Worm (Caenorhabditis elegans) whole organism, early embryonic: ENCODE data around the gene M03A1.3.

Source experiments
- B0310.2 ChIP-seq: sonication (generic microtip); optimal IDR thresholded peaks from 2 replicates; lab custom pipeline; 2016; ENCODE audit warnings: mild to moderate bottlenecking, missing genetic modification characterization, missing compliant biosample characterization
- F13C5.2 ChIP-seq: sonication (generic microtip); optimal IDR thresholded peaks from 2 replicates; lab custom pipeline; 2017; ENCODE audit warnings: mild to moderate bottlenecking, missing genetic modification characterization, inconsistent platforms, missing compliant biosample characterization
- aly-1 ChIP-seq: sonication (generic microtip); optimal IDR thresholded peaks from 2 replicates; lab custom pipeline; 2016; ENCODE audit warnings: missing genetic modification characterization, missing compliant biosample characterization
- ama-1 ChIP-seq: fragments of 150-350 bp; optimal IDR thresholded peaks from 2 replicates; lab custom pipeline; 2014
- ceh-13 ChIP-seq: fragments of 200-800 bp; sonication (Bioruptor generic); optimal IDR thresholded peaks from 2 replicates; lab custom pipeline; 2018; ENCODE audit warnings: mild to moderate bottlenecking, missing genetic modification characterization, missing compliant biosample characterization
- ceh-36 ChIP-seq: sonication (generic microtip); optimal IDR thresholded peaks from 2 replicates; lab custom pipeline; 2016; ENCODE audit warnings: missing genetic modification characterization, inconsistent platforms, missing compliant biosample characterization
- ets-7 ChIP-seq: sonication (generic microtip); optimal IDR thresholded peaks from 2 replicates; lab custom pipeline; 2016; ENCODE audit warnings: missing genotype, missing genetic modification characterization, missing compliant biosample characterization
- flt-1 ChIP-seq: fragments of 200-800 bp; sonication (Bioruptor generic); IDR thresholded peaks from 2 replicates; pipeline ENCODE4 v1.3.6; 2022; ENCODE audit warnings: missing genetic modification characterization, missing compliant biosample characterization
- hmbx-1 ChIP-seq: sonication (generic microtip); optimal IDR thresholded peaks from 2 replicates; lab custom pipeline; 2016; ENCODE audit warnings: mild to moderate bottlenecking, missing genetic modification characterization, missing compliant biosample characterization
- hmg-4 ChIP-seq: fragments of 200-800 bp; sonication (Bioruptor generic); optimal IDR thresholded peaks from 2 replicates; lab custom pipeline; 2018; ENCODE audit warnings: mild to moderate bottlenecking, missing genetic modification characterization, missing compliant biosample characterization
- hnd-1 ChIP-seq: sonication (generic microtip); optimal IDR thresholded peaks from 2 replicates; lab custom pipeline; 2016; ENCODE audit warnings: missing genetic modification characterization, missing compliant biosample characterization
- pes-1 ChIP-seq: fragments of 200-800 bp; sonication (Bioruptor generic); IDR thresholded peaks from 2 replicates; pipeline ENCODE4 v1.3.6; 2022; ENCODE audit warnings: missing genetic modification reagents, missing genetic modification characterization, missing compliant biosample characterization
- scrt-1 ChIP-seq: fragments of 200-800 bp; sonication (Bioruptor generic); IDR thresholded peaks from 2 replicates; pipeline ENCODE4 v1.3.6; 2022; ENCODE audit warnings: missing genetic modification characterization, missing compliant biosample characterization
- sea-1 ChIP-seq: fragments of 200-800 bp; sonication (Bioruptor generic); conservative IDR thresholded peaks from 2 replicates; pipeline ENCODE4 v1.3.6; 2022; ENCODE audit warnings: missing genetic modification characterization, missing compliant biosample characterization
- tbx-11 ChIP-seq: fragments of 200-800 bp; sonication (Bioruptor generic); IDR thresholded peaks from 2 replicates; pipeline ENCODE4 v1.3.6; 2022; ENCODE audit warnings: missing genetic modification characterization, missing compliant biosample characterization
- tbx-37 ChIP-seq: fragments of 200-800 bp; sonication (Bioruptor generic); conservative IDR thresholded peaks from 2 replicates; pipeline ENCODE4 v1.3.6; 2022; ENCODE audit warnings: missing genetic modification reagents, missing genetic modification characterization, missing compliant biosample characterization
- tra-4 ChIP-seq: sonication (generic microtip); optimal IDR thresholded peaks from 2 replicates; lab custom pipeline; 2017; ENCODE audit warnings: missing genetic modification characterization, missing compliant biosample characterization

The M03A1.3 gene

DNA sequence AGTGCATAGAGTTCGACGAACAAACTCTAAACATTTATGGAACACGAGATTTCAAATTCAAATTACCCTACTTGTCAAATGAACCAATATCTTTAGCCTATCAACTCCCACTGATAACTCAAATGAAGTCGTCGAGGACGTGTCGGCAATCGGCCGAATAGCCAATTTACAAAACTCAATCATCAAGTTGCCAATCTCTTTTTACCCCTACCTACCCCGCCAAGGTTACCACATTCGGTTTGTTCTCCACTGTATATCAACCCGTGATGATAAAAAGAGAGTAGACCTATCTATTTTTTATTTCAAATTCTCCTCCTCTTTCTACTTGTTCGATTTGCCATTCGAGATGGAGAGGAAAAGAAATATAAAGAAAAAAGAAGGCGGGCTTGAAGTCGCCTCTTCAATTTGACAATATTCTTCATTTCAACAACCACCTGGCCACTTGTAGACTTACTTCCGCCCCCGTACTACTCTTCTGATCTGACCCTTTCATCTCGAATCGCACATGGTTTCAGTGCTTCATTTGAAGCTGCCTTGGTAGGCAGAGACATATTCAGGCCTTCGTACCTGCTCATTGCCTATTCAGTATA is 7.5 kb upstream of the M03A1.3 start:
- TF ChIP-seq aly-1 (tag; lab: Kevin White, UChicago), result no peak
- no peak for TF ChIP-seq B0310.2 (tag; lab: Kevin White, UChicago)
- no peak for TF ChIP-seq sea-1
- TF ChIP-seq hmbx-1 (tag; lab: Kevin White, UChicago), result no peak
- TF ChIP-seq ceh-36 (tag; lab: Kevin White, UChicago), result no peak
- TF ChIP-seq pes-1 (GFP tag; lab: Robert Waterston, UW), result no peak

- TF ChIP-seq B0310.2 (tag; lab: Kevin White, UChicago), result no peak
- no peak for TF ChIP-seq ama-1 (lab: Kevin White, UChicago)
- TF ChIP-seq ets-7 (tag; lab: Kevin White, UChicago), result no peak
- TF ChIP-seq F13C5.2 (tag; lab: Kevin White, UChicago), result no peak
- no peak for TF ChIP-seq hmbx-1 (tag; lab: Kevin White, UChicago)
- no peak for TF ChIP-seq flt-1 (GFP tag; lab: Robert Waterston, UW)
- no peak for TF ChIP-seq tbx-11
- TF ChIP-seq hmg-4 (GFP tag; lab: Kevin White, UChicago), result no peak
- no peak for TF ChIP-seq tbx-37
- TF ChIP-seq aly-1 (tag; lab: Kevin White, UChicago), result no peak
- TF ChIP-seq scrt-1 (GFP tag; lab: Robert Waterston, UW), result no peak
- TF ChIP-seq ceh-36 (tag; lab: Kevin White, UChicago), result no peak
- TF ChIP-seq sea-1, result no peak
- TF ChIP-seq tra-4 (tag; lab: Kevin White, UChicago), result no peak
- no peak for TF ChIP-seq ceh-13 (GFP tag; lab: Kevin White, UChicago)
- no peak for TF ChIP-seq pes-1 (GFP tag; lab: Robert Waterston, UW)
Measured at ce11 chrII:4550783-4551182, 6.8 kb upstream of the M03A1.3 start, which contains the start of gene K07E1.1. Gene K07E1.1, plus strand, starts transcription at chrII:4551083.

DNA sequence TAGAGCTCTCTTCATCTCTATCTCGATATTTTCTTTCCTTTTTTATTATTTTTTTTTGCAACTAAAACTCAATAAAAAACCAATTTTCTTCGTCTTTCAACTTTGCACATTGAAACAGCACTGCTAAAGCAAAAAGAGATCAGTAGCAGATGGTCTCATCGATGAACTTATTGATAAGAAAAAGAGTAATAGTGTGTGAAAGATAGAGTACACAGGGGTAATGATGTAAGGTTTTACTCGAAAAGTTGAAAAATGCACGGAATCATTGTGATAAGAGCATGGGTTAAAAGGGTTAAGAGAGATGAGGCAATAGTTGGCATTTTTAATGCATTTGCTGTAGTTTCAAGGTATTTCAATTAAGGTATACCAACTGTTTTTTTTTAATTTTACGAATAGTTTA is 5.5 kb upstream of the M03A1.3 start:
- TF ChIP-seq ceh-13 (GFP tag; lab: Kevin White, UChicago) (no peak), tbx-11 (no peak), ama-1 (lab: Kevin White, UChicago) (no peak)

DNA sequence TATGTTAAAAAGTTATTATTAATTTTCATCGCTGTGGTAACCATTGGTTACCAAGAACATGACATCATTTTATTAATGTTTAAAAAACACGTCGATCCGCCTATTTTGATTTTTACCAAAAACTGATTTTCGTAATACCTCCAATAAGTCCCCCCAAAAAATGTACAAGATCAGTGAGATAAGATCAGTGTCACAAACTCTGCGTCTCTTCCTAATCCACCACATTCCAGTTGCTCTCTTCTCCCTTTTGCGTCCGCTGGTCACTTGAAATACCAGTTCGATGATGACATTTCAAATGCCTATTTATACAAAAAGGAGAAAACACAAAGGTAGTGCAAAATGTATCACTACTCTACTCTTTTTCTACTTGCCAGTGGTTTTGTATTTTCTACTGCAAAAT is 2.5 kb downstream of the M03A1.3 start, which contains the start of gene M03A1.8:
M03A1.8 (plus strand) TSS at position 269 of the 400 bp plus-strand sequence.
- no peak for TF ChIP-seq aly-1 (tag; lab: Kevin White, UChicago)
- no peak for TF ChIP-seq F13C5.2 (tag; lab: Kevin White, UChicago)
- TF ChIP-seq hmbx-1 (tag; lab: Kevin White, UChicago), result no peak
- no peak for TF ChIP-seq hmg-4 (GFP tag; lab: Kevin White, UChicago)

ce11 chrII:4562503-4563000 is 5.0 kb downstream of the M03A1.3 start, which contains the start of gene dao-2:
Gene dao-2, plus strand, starts transcription at chrII:4562950.
- TF ChIP-seq ceh-13 (GFP tag; lab: Kevin White, UChicago) (no peak), aly-1 (tag; lab: Kevin White, UChicago) (no peak), hmbx-1 (tag; lab: Kevin White, UChicago) (no peak), hmg-4 (GFP tag; lab: Kevin White, UChicago) (no peak), sea-1 (no peak), tbx-11 (no peak), ama-1 (lab: Kevin White, UChicago) (no peak)

ce11 chrII:4565205-4565604 is 7.6 kb downstream of the M03A1.3 start:
- no peak for TF ChIP-seq ama-1 (lab: Kevin White, UChicago)
- no peak for TF ChIP-seq sea-1
- no peak for TF ChIP-seq hnd-1
- no peak for TF ChIP-seq B0310.2 (tag; lab: Kevin White, UChicago)
- TF ChIP-seq ceh-36 (tag; lab: Kevin White, UChicago), result no peak
- no peak for TF ChIP-seq hmg-4 (GFP tag; lab: Kevin White, UChicago)
- TF ChIP-seq ceh-13 (GFP tag; lab: Kevin White, UChicago), result no peak
- TF ChIP-seq ets-7 (tag; lab: Kevin White, UChicago), result no peak
- no peak for TF ChIP-seq tbx-37
- no peak for TF ChIP-seq aly-1 (tag; lab: Kevin White, UChicago)
- no peak for TF ChIP-seq tbx-11

DNA sequence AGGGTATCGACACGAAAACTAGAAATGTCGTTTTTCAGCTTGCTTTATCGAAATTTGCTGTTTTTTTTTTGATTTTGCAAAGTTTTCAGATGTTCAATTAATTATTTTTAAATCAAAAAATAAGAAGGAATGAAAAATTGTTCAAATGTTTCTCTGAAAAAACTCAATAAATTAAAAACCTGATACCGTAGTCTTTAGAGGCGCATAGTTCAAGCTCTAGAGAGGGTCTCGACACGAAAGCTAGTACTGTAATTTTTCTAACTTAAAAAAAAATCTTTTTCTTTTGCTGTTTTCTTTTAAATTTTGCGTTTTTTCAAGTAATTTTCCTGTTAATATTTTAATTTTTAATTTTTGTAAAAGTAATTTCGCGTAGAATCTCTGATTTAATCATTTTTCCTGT is 8.7 kb downstream of the M03A1.3 start:
- TF ChIP-seq tra-4 (tag; lab: Kevin White, UChicago) (no peak), tbx-37 (no peak), hmbx-1 (tag; lab: Kevin White, UChicago) (no peak), hnd-1 (no peak), B0310.2 (tag; lab: Kevin White, UChicago) (no peak), scrt-1 (GFP tag; lab: Robert Waterston, UW) (no peak), sea-1 (no peak), ama-1 (lab: Kevin White, UChicago) (no peak), aly-1 (tag; lab: Kevin White, UChicago) (no peak), hmg-4 (GFP tag; lab: Kevin White, UChicago) (no peak), flt-1 (GFP tag; lab: Robert Waterston, UW) (no peak), tbx-11 (no peak), pes-1 (GFP tag; lab: Robert Waterston, UW) (no peak), ets-7 (tag; lab: Kevin White, UChicago) (no peak), ceh-13 (GFP tag; lab: Kevin White, UChicago) (no peak), F13C5.2 (tag; lab: Kevin White, UChicago) (no peak), ceh-36 (tag; lab: Kevin White, UChicago) (no peak)

ce11 chrII:4571112-4571511 is 13.5 kb downstream of the M03A1.3 start:
- TF ChIP-seq hnd-1 (no peak), ceh-13 (GFP tag; lab: Kevin White, UChicago) (no peak), aly-1 (tag; lab: Kevin White, UChicago) (no peak), pes-1 (GFP tag; lab: Robert Waterston, UW) (peak; percentile 29; the same call in 1 of the 2 replicates), hmg-4 (GFP tag; lab: Kevin White, UChicago) (peak; percentile 75), ama-1 (lab: Kevin White, UChicago) (no peak), tra-4 (tag; lab: Kevin White, UChicago) (no peak), scrt-1 (GFP tag; lab: Robert Waterston, UW) (peak; percentile 74), F13C5.2 (tag; lab: Kevin White, UChicago) (peak; percentile 32)
